Worm (Caenorhabditis elegans) whole organism, late embryonic: ENCODE data around the gene C39B10.3.

Source experiments
- F13H6.1 ChIP-seq: sonication (generic microtip); optimal IDR thresholded peaks from 2 replicates; lab custom pipeline; 2016; ENCODE audit warnings: missing genetic modification characterization, missing compliant biosample characterization
- K02D7.2 ChIP-seq: sonication (generic microtip); optimal IDR thresholded peaks from 2 replicates; lab custom pipeline; 2017; ENCODE audit warnings: mild to moderate bottlenecking, missing genetic modification characterization, missing compliant biosample characterization
- ceh-14 ChIP-seq: sonication (generic microtip); optimal IDR thresholded peaks from 2 replicates; lab custom pipeline; 2016; ENCODE audit warnings: missing genotype, missing genetic modification characterization, missing compliant biosample characterization
- ceh-2 ChIP-seq: sonication (generic microtip); optimal IDR thresholded peaks from 2 replicates; lab custom pipeline; 2016; ENCODE audit warnings: missing genotype, missing genetic modification characterization, missing compliant biosample characterization
- ceh-30 ChIP-seq: fragments of 150-350 bp; optimal IDR thresholded peaks from 2 replicates; lab custom pipeline; 2014; ENCODE audit warnings: missing biosample characterization, missing genetic modification characterization
- ceh-31 ChIP-seq: sonication (generic microtip); optimal IDR thresholded peaks from 2 replicates; lab custom pipeline; 2016; ENCODE audit warnings: missing genetic modification characterization, missing compliant biosample characterization
- ceh-45 ChIP-seq: fragments of 200-800 bp; sonication (Bioruptor generic); IDR thresholded peaks from 2 replicates; pipeline ENCODE4 v1.3.6; 2022; ENCODE audit warnings: missing genetic modification reagents, missing genetic modification characterization, missing compliant biosample characterization
- ceh-6 ChIP-seq: fragments of 200-800 bp; sonication (Bioruptor generic); optimal IDR thresholded peaks from 2 replicates; lab custom pipeline; 2018; ENCODE audit warnings: mild to moderate bottlenecking, missing genetic modification characterization, missing compliant biosample characterization
- ceh-9 ChIP-seq: sonication (generic microtip); optimal IDR thresholded peaks from 2 replicates; lab custom pipeline; 2016; ENCODE audit warnings: mild to moderate bottlenecking, missing genetic modification characterization, inconsistent platforms, missing compliant biosample characterization
- dmd-4 ChIP-seq: sonication (generic microtip); optimal IDR thresholded peaks from 2 replicates; lab custom pipeline; 2016; ENCODE audit warnings: borderline replicate concordance, missing genetic modification characterization, missing compliant biosample characterization
- ets-4 ChIP-seq: sonication (generic microtip); optimal IDR thresholded peaks from 2 replicates; lab custom pipeline; 2016; ENCODE audit warnings: missing genetic modification characterization, missing compliant biosample characterization
- fax-1 ChIP-seq: sonication (generic microtip); optimal IDR thresholded peaks from 2 replicates; lab custom pipeline; 2016; ENCODE audit warnings: missing genotype, missing genetic modification characterization, missing compliant biosample characterization
- fkh-10 ChIP-seq: fragments of 150-350 bp; optimal IDR thresholded peaks from 2 replicates; lab custom pipeline; 2014; ENCODE audit warnings: missing biosample characterization, missing genetic modification reagents, missing genetic modification characterization
- hlh-13 ChIP-seq: fragments of 200-800 bp; sonication (Bioruptor generic); optimal IDR thresholded peaks from 2 replicates; lab custom pipeline; 2018; ENCODE audit warnings: mild to moderate bottlenecking, missing genetic modification characterization, missing compliant biosample characterization
- hlh-15 ChIP-seq: sonication (generic microtip); optimal IDR thresholded peaks from 2 replicates; lab custom pipeline; 2016; ENCODE audit warnings: missing genetic modification characterization, missing compliant biosample characterization
- hlh-6 ChIP-seq: sonication (generic microtip); optimal IDR thresholded peaks from 2 replicates; lab custom pipeline; 2016; ENCODE audit warnings: missing genotype, missing genetic modification characterization, missing compliant biosample characterization
- mec-3 ChIP-seq: sonication (generic microtip); optimal IDR thresholded peaks from 2 replicates; lab custom pipeline; 2016; ENCODE audit warnings: borderline replicate concordance, missing genetic modification characterization, missing compliant biosample characterization
- nfya-1 ChIP-seq: sonication (generic microtip); optimal IDR thresholded peaks from 2 replicates; lab custom pipeline; 2017; ENCODE audit warnings: missing genetic modification characterization, mild to moderate bottlenecking, missing compliant biosample characterization, antibody characterized with exemption, moderate library complexity
- nhr-11 ChIP-seq: fragments of 150-350 bp; optimal IDR thresholded peaks from 2 replicates; lab custom pipeline; 2014; ENCODE audit warnings: missing biosample characterization, missing genetic modification characterization
- nhr-232 ChIP-seq: sonication (generic microtip); optimal IDR thresholded peaks from 2 replicates; lab custom pipeline; 2016; ENCODE audit warnings: missing genetic modification characterization, missing compliant biosample characterization
- npax-4 ChIP-seq: sonication (generic microtip); optimal IDR thresholded peaks from 2 replicates; lab custom pipeline; 2016; ENCODE audit warnings: missing genetic modification characterization, missing compliant biosample characterization
- odd-2 ChIP-seq: sonication (generic microtip); optimal IDR thresholded peaks from 2 replicates; lab custom pipeline; 2017; ENCODE audit warnings: antibody characterized with exemption, mild to moderate bottlenecking, missing genetic modification characterization, missing compliant biosample characterization
- pag-3 ChIP-seq: sonication (generic microtip); optimal IDR thresholded peaks from 2 replicates; lab custom pipeline; 2016; ENCODE audit warnings: missing compliant biosample characterization, missing genetic modification characterization, borderline replicate concordance
- pat-9 ChIP-seq: fragments of 200-800 bp; sonication (Bioruptor generic); optimal IDR thresholded peaks from 2 replicates; lab custom pipeline; 2018; ENCODE audit warnings: mild to moderate bottlenecking, missing genetic modification characterization, moderate library complexity, missing compliant biosample characterization
- pha-4 ChIP-seq: fragments of 150-350 bp; optimal IDR thresholded peaks from 2 replicates; lab custom pipeline; 2018; ENCODE audit warnings: missing biosample characterization, missing genetic modification reagents, missing genetic modification characterization
- pros-1 ChIP-seq: fragments of 150-350 bp; optimal IDR thresholded peaks from 2 replicates; lab custom pipeline; 2014; ENCODE audit warnings: missing biosample characterization, missing genetic modification reagents, missing genetic modification characterization
- ref-2 ChIP-seq: sonication (generic microtip); optimal IDR thresholded peaks from 2 replicates; lab custom pipeline; 2016; ENCODE audit warnings: missing genetic modification characterization, missing compliant biosample characterization
- rnt-1 ChIP-seq: sonication (generic microtip); optimal IDR thresholded peaks from 2 replicates; lab custom pipeline; 2016; ENCODE audit warnings: missing genetic modification characterization, missing compliant biosample characterization
- sox-4 ChIP-seq: sonication (generic microtip); optimal IDR thresholded peaks from 2 replicates; lab custom pipeline; 2017; ENCODE audit warnings: mild to moderate bottlenecking, missing genetic modification characterization, inconsistent platforms, missing compliant biosample characterization
- tbx-2 ChIP-seq: sonication (generic microtip); optimal IDR thresholded peaks from 2 replicates; lab custom pipeline; 2016; ENCODE audit warnings: missing genetic modification characterization, missing compliant biosample characterization
- tbx-7 ChIP-seq: sonication (generic microtip); optimal IDR thresholded peaks from 2 replicates; lab custom pipeline; 2016; ENCODE audit warnings: missing genotype, missing genetic modification characterization, missing compliant biosample characterization
- ttx-3 ChIP-seq: sonication (generic microtip); optimal IDR thresholded peaks from 2 replicates; lab custom pipeline; 2016; ENCODE audit warnings: missing genetic modification reagents, missing genetic modification characterization, missing compliant biosample characterization
- unc-3 ChIP-seq, 2 experiments: fragments of 200-800 bp in 1 of 2; sonication (Bioruptor generic) in 1 of 2; sonication (generic microtip) in 1 of 2; conservative IDR thresholded peaks in 1 of 2; optimal IDR thresholded peaks in 1 of 2; 2 replicates each; pipeline versions ENCODE4 v1.3.6 to Lab custom; 2016 to 2022; ENCODE audit warnings: missing compliant biosample characterization in 2 of 2, missing genetic modification characterization in 2 of 2, missing genetic modification reagents in 1 of 2
- unc-42 ChIP-seq: sonication (generic microtip); optimal IDR thresholded peaks from 2 replicates; lab custom pipeline; 2016; ENCODE audit warnings: missing genotype, missing genetic modification characterization, missing compliant biosample characterization
- unc-55 ChIP-seq: sonication (generic microtip); optimal IDR thresholded peaks from 2 replicates; lab custom pipeline; 2017; ENCODE audit warnings: missing biosample characterization, missing genetic modification reagents, missing genetic modification characterization
- unc-86 ChIP-seq: sonication (generic microtip); optimal IDR thresholded peaks from 2 replicates; lab custom pipeline; 2016; ENCODE audit warnings: missing genetic modification characterization, missing compliant biosample characterization
- zip-5 ChIP-seq: sonication (generic microtip); optimal IDR thresholded peaks from 2 replicates; lab custom pipeline; 2016; ENCODE audit warnings: missing genetic modification characterization, missing compliant biosample characterization

Gene C39B10.3

ce11 chrX:10412425-10412824 lies 31.5 kb upstream of the C39B10.3 start, which contains the start of gene acr-8:
Gene acr-8, plus strand, starts transcription at chrX:10412725.
- TF ChIP-seq ttx-3 (tag; lab: Kevin White, UChicago) (no peak), hlh-15 (no peak), nfya-1 (tag; lab: Kevin White, UChicago) (no peak), rnt-1 (tag; lab: Kevin White, UChicago) (no peak), mec-3 (tag; lab: Kevin White, UChicago) (no peak), F13H6.1 (no peak), pha-4 (tag; lab: Kevin White, UChicago) (no peak), hlh-6 (tag; lab: Kevin White, UChicago) (no peak), ets-4 (tag; lab: Kevin White, UChicago) (no peak), hlh-13 (GFP tag; lab: Kevin White, UChicago) (no peak), sox-4 (no peak), ceh-9 (tag; lab: Kevin White, UChicago) (no peak), dmd-4 (tag; lab: Kevin White, UChicago) (no peak), K02D7.2 (no peak), unc-42 (no peak)
- TF ChIP-seq, all 69 proteins: peak for 0

ce11 chrX:10419743-10420142 lies 24.2 kb upstream of the C39B10.3 start, which contains the start of gene cdk-11.2:
Gene cdk-11.2, minus strand, starts transcription at chrX:10419765.
- TF ChIP-seq ceh-31 (tag; lab: Kevin White, UChicago): peak; percentile 11
- TF ChIP-seq ref-2 (tag; lab: Kevin White, UChicago): no peak
- peak; percentile 6 for TF ChIP-seq unc-55 (GFP tag; lab: Kevin White, UChicago)
- no peak for TF ChIP-seq F13H6.1
- TF ChIP-seq pros-1 (tag; lab: Kevin White, UChicago): no peak
- no peak for TF ChIP-seq pat-9 (tag; lab: Kevin White, UChicago)
- no peak for TF ChIP-seq ceh-6 (GFP tag; lab: Kevin White, UChicago)
- TF ChIP-seq tbx-2 (tag; lab: Kevin White, UChicago): peak; percentile 7
- no peak for TF ChIP-seq fax-1
- TF ChIP-seq tbx-7 (tag; lab: Kevin White, UChicago): no peak
- no peak for TF ChIP-seq hlh-15
- TF ChIP-seq ttx-3 (tag; lab: Kevin White, UChicago): no peak
- TF ChIP-seq npax-4 (tag; lab: Kevin White, UChicago): no peak
- TF ChIP-seq nhr-11: no peak
- TF ChIP-seq unc-86 (tag; lab: Kevin White, UChicago): no peak
- TF ChIP-seq ceh-14 (tag; lab: Kevin White, UChicago): no peak
- TF ChIP-seq sox-4: no peak
- TF ChIP-seq nhr-232 (tag; lab: Kevin White, UChicago): no peak
- TF ChIP-seq nfya-1 (tag; lab: Kevin White, UChicago): peak; percentile 66

- TF ChIP-seq pha-4 (tag; lab: Kevin White, UChicago) (no peak), hlh-13 (GFP tag; lab: Kevin White, UChicago) (no peak), tbx-2 (tag; lab: Kevin White, UChicago) (no peak), fkh-10 (GFP tag; lab: Kevin White, UChicago) (no peak), ceh-2 (no peak), K02D7.2 (no peak), ceh-45 (no peak), zip-5 (tag; lab: Kevin White, UChicago) (no peak), ceh-6 (GFP tag; lab: Kevin White, UChicago) (no peak), unc-3 (GFP tag; conservative IDR thresholded peaks at IDR 0.05; lab: Robert Waterston, UW) (no peak), unc-3 (tag; optimal IDR thresholded peaks at IDR 0.05; lab: Kevin White, UChicago) (no peak)
These were observed 21.2 kb upstream of the C39B10.3 start for ce11 chrX:10422714-10423113.

ce11 chrX:10424744-10425143 lies 19.2 kb upstream of the C39B10.3 start:
- TF ChIP-seq fax-1: no peak
- TF ChIP-seq rnt-1 (tag; lab: Kevin White, UChicago): no peak

ce11 chrX:10428109-10428508 lies 15.8 kb upstream of the C39B10.3 start:
- no peak for TF ChIP-seq odd-2 (tag; lab: Kevin White, UChicago)
- TF ChIP-seq ceh-9 (tag; lab: Kevin White, UChicago): no peak
- no peak for TF ChIP-seq hlh-15
- no peak for TF ChIP-seq ceh-30 (tag; lab: Kevin White, UChicago)
- no peak for TF ChIP-seq pag-3 (tag; lab: Kevin White, UChicago)
- no peak for TF ChIP-seq ttx-3 (tag; lab: Kevin White, UChicago)
- TF ChIP-seq pros-1 (tag; lab: Kevin White, UChicago): no peak
- no peak for TF ChIP-seq F13H6.1
- no peak for TF ChIP-seq ceh-6 (GFP tag; lab: Kevin White, UChicago)
